Worm (Caenorhabditis elegans) whole organism, L1 larva: ENCODE data around the gene M02D8.3.

Experiments
- F16B12.6 ChIP-seq: fragments of 150-350 bp; optimal IDR thresholded peaks from 2 replicates; lab custom pipeline; 2014; ENCODE audit warnings: missing biosample characterization, missing genetic modification characterization
- dpl-1 ChIP-seq, 3 experiments: fragments of 150-350 bp in 2 of 3; sonication (generic microtip) in 1 of 3; optimal IDR thresholded peaks; 2 replicates each; lab custom pipeline; 2014 to 2017; ENCODE audit warnings: missing biosample characterization in 3 of 3, missing genetic modification characterization in 3 of 3, missing genetic modification reagents in 3 of 3
- egl-27 ChIP-seq, 2 experiments: fragments of 150-350 bp in 1 of 2; sonication (generic microtip); optimal IDR thresholded peaks; 3 replicates each; lab custom pipeline; 2017 to 2018; ENCODE audit warnings: missing biosample characterization in 2 of 2, missing genetic modification characterization in 2 of 2, missing genetic modification reagents in 2 of 2
- ets-5 ChIP-seq: fragments of 200-800 bp; sonication (Bioruptor generic); IDR thresholded peaks from 2 replicates; pipeline ENCODE4 v1.3.6; 2022; ENCODE audit warnings: missing genetic modification characterization, missing compliant biosample characterization
- fos-1 ChIP-seq: fragments of 150-350 bp; optimal IDR thresholded peaks from 2 replicates; lab custom pipeline; 2014; ENCODE audit warnings: missing biosample characterization, missing genetic modification characterization
- hpl-2 ChIP-seq: fragments of 150-350 bp; optimal IDR thresholded peaks from 2 replicates; lab custom pipeline; 2014; ENCODE audit warnings: missing biosample characterization, missing genetic modification reagents, missing genetic modification characterization
- nhr-47 ChIP-seq: sonication (generic microtip); optimal IDR thresholded peaks from 2 replicates; lab custom pipeline; 2016; ENCODE audit warnings: mild to moderate bottlenecking, missing genetic modification characterization, moderate library complexity, missing compliant biosample characterization
- ztf-11 ChIP-seq, 2 experiments: sonication (generic microtip); optimal IDR thresholded peaks; 2 replicates each; lab custom pipeline; 2016 to 2017; ENCODE audit warnings: missing genetic modification characterization in 2 of 2, missing biosample characterization in 1 of 2, missing compliant biosample characterization in 1 of 2

DNA sequence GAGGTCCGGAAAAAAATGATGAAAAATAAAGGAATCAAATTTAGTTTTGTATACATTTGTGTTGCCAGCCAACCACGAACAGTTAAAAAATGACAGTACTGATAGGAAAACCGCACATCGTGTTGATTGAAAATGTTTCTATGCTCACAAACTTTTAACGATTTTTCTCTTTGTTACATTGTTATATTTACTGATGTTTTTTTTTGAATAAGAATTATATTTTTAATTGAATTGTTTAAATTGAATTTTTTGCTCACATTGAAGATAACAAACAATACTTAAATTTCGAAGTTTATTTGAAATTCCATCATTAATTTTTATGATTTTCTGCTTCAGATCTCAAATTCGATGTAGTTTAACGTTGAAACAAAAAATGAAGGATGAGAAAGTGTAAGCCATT is 24.7 kb upstream of the M02D8.3 start, which contains the start of gene M02D8.5:
- TF ChIP-seq ets-5 (GFP tag; lab: Robert Waterston, UW) (no peak), egl-27 (tag; optimal IDR thresholded peaks at IDR 0.05; lab: Kevin White, UChicago) (no peak), fos-1 (no peak), hpl-2 (no peak), nhr-47 (tag; lab: Kevin White, UChicago) (no peak), ztf-11 (tag; optimal IDR thresholded peaks at IDR 0.05; lab: Kevin White, UChicago) (no peak), dpl-1 (GFP tag; optimal IDR thresholded peaks at IDR 0.05; lab: Kevin White, UChicago) (no peak), F16B12.6 (tag; lab: Kevin White, UChicago) (no peak)
